Fruit fly (Drosophila melanogaster) whole organism, embryonic: ENCODE measurements around the gene Vps37B.

Experiments
- CG10979 ChIP-seq: fragments of 200-800 bp; sonication (Bioruptor generic); optimal IDR thresholded peaks from 2 replicates; lab custom pipeline; 2018; ENCODE audit warnings: missing biosample characterization, mild to moderate bottlenecking, missing genetic modification characterization, moderate library complexity
- CG11456 ChIP-seq: fragments of 200-800 bp; sonication (Bioruptor generic); IDR thresholded peaks from 3 replicates; pipeline ENCODE4 v1.3.6; 2022; ENCODE audit warnings: missing biosample characterization, missing genetic modification characterization
- CG12769 ChIP-seq: fragments of 200-800 bp; sonication (Bioruptor generic); optimal IDR thresholded peaks from 2 replicates; lab custom pipeline; 2019; ENCODE audit warnings: missing biosample characterization, mild to moderate bottlenecking, missing genetic modification characterization, moderate library complexity
- CG13296 ChIP-seq: fragments of 200-800 bp; sonication (Bioruptor generic); optimal IDR thresholded peaks from 3 replicates; lab custom pipeline; 2018; ENCODE audit warnings: missing biosample characterization, mild to moderate bottlenecking, missing genetic modification characterization
- CG13775 ChIP-seq: fragments of 200-800 bp; sonication (Bioruptor generic); optimal IDR thresholded peaks from 3 replicates; lab custom pipeline; 2017; ENCODE audit warnings: missing biosample characterization, mild to moderate bottlenecking, missing genetic modification characterization
- CG17328 ChIP-seq: fragments of 200-800 bp; sonication (Bioruptor generic); IDR thresholded peaks from 2 replicates; pipeline ENCODE4 v1.3.6; 2022; ENCODE audit warnings: missing biosample characterization, missing genetic modification characterization
- CG2199 ChIP-seq: fragments of 200-800 bp; sonication (Bioruptor generic); IDR thresholded peaks from 3 replicates; pipeline ENCODE4 v1.3.6; 2022; ENCODE audit warnings: missing biosample characterization, missing genetic modification characterization
- CG3838 ChIP-seq: fragments of 200-800 bp; sonication (Bioruptor generic); optimal IDR thresholded peaks from 3 replicates; lab custom pipeline; 2016; ENCODE audit warnings: missing biosample characterization, missing genetic modification characterization
- CG8765 ChIP-seq: fragments of 200-800 bp; sonication (Bioruptor generic); IDR thresholded peaks from 2 replicates; pipeline ENCODE4 v1.3.6; 2022; ENCODE audit warnings: missing biosample characterization, missing genetic modification characterization
- CG9609 ChIP-seq: fragments of 200-800 bp; sonication (Bioruptor generic); optimal IDR thresholded peaks from 3 replicates; lab custom pipeline; 2016; ENCODE audit warnings: missing biosample characterization, missing genetic modification characterization
- D ChIP-seq, 2 experiments: fragments of 200-800 bp in 1 of 2; fragments of >200 bp in 1 of 2; sonication (Bioruptor generic) in 1 of 2; optimal IDR thresholded peaks; 2 replicates in 1 of 2; 3 replicates in 1 of 2; lab custom pipeline; 2017; ENCODE audit warnings: mild to moderate bottlenecking in 1 of 2, missing biosample characterization in 1 of 2, missing genetic modification characterization in 1 of 2, missing genetic modification reagents in 1 of 2
- Ets65A ChIP-seq: fragments of 200-800 bp; sonication (Bioruptor generic); peaks from one replicate; lab custom pipeline; 2016; ENCODE audit warnings: missing biosample characterization, missing genetic modification characterization
- Lim3 ChIP-seq: fragments of 200-800 bp; sonication (Bioruptor generic); IDR thresholded peaks from 2 replicates; pipeline ENCODE4 v1.3.6; 2022; ENCODE audit warnings: missing biosample characterization, missing genetic modification characterization
- Rfx ChIP-seq: fragments of 200-800 bp; sonication (Bioruptor generic); IDR thresholded peaks from 2 replicates; pipeline ENCODE4 v1.3.6; 2022; ENCODE audit warnings: missing biosample characterization, missing genetic modification characterization
- Sry-β ChIP-seq: fragments of 200-800 bp; sonication (Bioruptor generic); optimal IDR thresholded peaks from 2 replicates; lab custom pipeline; 2018; ENCODE audit warnings: missing biosample characterization, mild to moderate bottlenecking, missing genetic modification characterization, moderate library complexity
- Taf1 ChIP-seq: fragments of 200-800 bp; sonication (Bioruptor generic); IDR thresholded peaks from 2 replicates; pipeline ENCODE4 v1.3.6; 2022; ENCODE audit warnings: missing biosample characterization, missing genetic modification characterization
- br ChIP-seq: fragments of >200 bp; optimal IDR thresholded peaks from 2 replicates; lab custom pipeline; 2017
- chinmo ChIP-seq: fragments of 200-800 bp; sonication (Bioruptor generic); IDR thresholded peaks from 4 replicates; pipeline ENCODE4 v1.3.6; 2022; ENCODE audit warnings: missing biosample characterization, missing genetic modification characterization; ENCODE audit not compliant: partially characterized antibody
- crol ChIP-seq: fragments of 200-800 bp; sonication (Bioruptor generic); IDR thresholded peaks from 2 replicates; pipeline ENCODE4 v1.3.6; 2022; ENCODE audit warnings: missing biosample characterization, missing genetic modification characterization
- cwo ChIP-seq: fragments of 200-800 bp; sonication (Bioruptor generic); optimal IDR thresholded peaks from 3 replicates; lab custom pipeline; 2017; ENCODE audit warnings: missing biosample characterization, missing genetic modification characterization, mild to moderate bottlenecking, moderate library complexity, missing genetic modification reagents
- disco-r ChIP-seq: fragments of 200-800 bp; sonication (Bioruptor generic); optimal IDR thresholded peaks from 2 replicates; lab custom pipeline; 2016; ENCODE audit warnings: missing biosample characterization, missing genetic modification characterization
- dmrt99B ChIP-seq: fragments of 200-800 bp; sonication (Bioruptor generic); optimal IDR thresholded peaks from 2 replicates; lab custom pipeline; 2018; ENCODE audit warnings: missing biosample characterization, mild to moderate bottlenecking, missing genetic modification characterization, moderate library complexity
- en ChIP-seq: fragments of 200-800 bp; sonication (Bioruptor generic); optimal IDR thresholded peaks from 2 replicates; lab custom pipeline; 2016; ENCODE audit warnings: missing biosample characterization, missing genetic modification characterization
- eyg ChIP-seq: fragments of 200-800 bp; sonication (Bioruptor generic); optimal IDR thresholded peaks from 3 replicates; lab custom pipeline; 2016; ENCODE audit warnings: missing biosample characterization, missing genetic modification characterization
- gfzf ChIP-seq: fragments of 200-800 bp; sonication (Bioruptor generic); optimal IDR thresholded peaks from 2 replicates; lab custom pipeline; 2016; ENCODE audit warnings: missing biosample characterization, mild to moderate bottlenecking, missing genetic modification characterization, moderate library complexity
- ham ChIP-seq: fragments of 200-800 bp; sonication (Bioruptor generic); IDR thresholded peaks from 2 replicates; pipeline ENCODE4 v1.3.6; 2022; ENCODE audit warnings: missing biosample characterization, missing genetic modification characterization
- hth ChIP-seq: fragments of >200 bp; optimal IDR thresholded peaks from 2 replicates; lab custom pipeline; 2017; ENCODE audit warnings: inconsistent platforms
- lov ChIP-seq, 2 experiments: fragments of 200-800 bp in 1 of 2; fragments of >200 bp in 1 of 2; sonication (Bioruptor generic) in 1 of 2; IDR thresholded peaks in 1 of 2; optimal IDR thresholded peaks in 1 of 2; 2 replicates in 1 of 2; 3 replicates in 1 of 2; pipeline versions ENCODE4 v1.3.6 to Lab custom; 2017 to 2022; ENCODE audit warnings: missing biosample characterization in 1 of 2, missing genetic modification characterization in 1 of 2
- nom ChIP-seq: fragments of 200-800 bp; sonication (Bioruptor generic); optimal IDR thresholded peaks from 2 replicates; lab custom pipeline; 2017; ENCODE audit warnings: missing biosample characterization, missing genetic modification characterization, mild to moderate bottlenecking, moderate library complexity, missing genetic modification reagents
- onecut ChIP-seq: fragments of 200-800 bp; sonication (Bioruptor generic); IDR thresholded peaks from 2 replicates; pipeline ENCODE4 v1.3.6; 2022; ENCODE audit warnings: missing biosample characterization, missing genetic modification characterization
- ranshi ChIP-seq: fragments of 200-800 bp; sonication (Bioruptor generic); IDR thresholded peaks from 2 replicates; pipeline ENCODE4 v1.3.6; 2022; ENCODE audit warnings: missing biosample characterization, missing genetic modification characterization
- sens ChIP-seq: fragments of 200-800 bp; sonication (Bioruptor generic); peaks from one replicate; lab custom pipeline; 2016; ENCODE audit warnings: missing biosample characterization, missing genetic modification characterization
- seq ChIP-seq: fragments of 200-800 bp; sonication (Bioruptor generic); IDR thresholded peaks from 2 replicates; pipeline ENCODE4 v1.3.6; 2022; ENCODE audit warnings: missing biosample characterization, missing genetic modification characterization
- so ChIP-seq: fragments of 200-800 bp; sonication (Bioruptor generic); IDR thresholded peaks from 3 replicates; pipeline ENCODE4 v1.3.6; 2022; ENCODE audit warnings: missing biosample characterization, missing genetic modification characterization
- tll ChIP-seq, 2 experiments: fragments of 200-800 bp in 1 of 2; fragments of >200 bp in 1 of 2; sonication (Bioruptor generic) in 1 of 2; optimal IDR thresholded peaks; 2 replicates each; lab custom pipeline; 2017 to 2019; ENCODE audit warnings: missing biosample characterization in 2 of 2, missing genetic modification characterization in 2 of 2, mild to moderate bottlenecking in 1 of 2, moderate library complexity in 1 of 2
- twi ChIP-seq: fragments of 200-800 bp; optimal IDR thresholded peaks from 2 replicates; lab custom pipeline; 2019; ENCODE audit warnings: missing biosample characterization, mild to moderate bottlenecking, missing genetic modification characterization, moderate library complexity
- vnd ChIP-seq: fragments of 200-800 bp; sonication (Bioruptor generic); IDR thresholded peaks from 3 replicates; pipeline ENCODE4 v1.3.6; 2022; ENCODE audit warnings: missing biosample characterization, missing genetic modification characterization; ENCODE audit not compliant: partially characterized antibody
- zen ChIP-seq: fragments of 200-800 bp; sonication (Bioruptor generic); optimal IDR thresholded peaks from 3 replicates; lab custom pipeline; 2018; ENCODE audit warnings: missing biosample characterization, mild to moderate bottlenecking, missing genetic modification characterization, moderate library complexity
- zfh1 ChIP-seq: fragments of 200-800 bp; sonication (Bioruptor generic); IDR thresholded peaks from 3 replicates; pipeline ENCODE4 v1.3.6; 2022; ENCODE audit warnings: missing biosample characterization, missing genetic modification characterization

Vps37B gene

dm6 chr3R:5211901-5212758 lies 13.8 kb upstream of the Vps37B start (continued):
- TF ChIP-seq dmrt99B = peak; percentile 52

- TF ChIP-seq D (optimal IDR thresholded peaks at IDR 0.05; lab: Kevin White, UChicago) (peak; percentile 87), D (GFP tag; optimal IDR thresholded peaks at IDR 0.05; lab: Kevin White, UChicago) (no peak), gfzf (no peak), ham (no peak), zen (tag; lab: Kevin White, UChicago) (peak; percentile 11), vnd (GFP tag; lab: Robert Waterston, UW) (no peak), hth (lab: Kevin White, UChicago) (peak; percentile 41), tll (GFP tag; optimal IDR thresholded peaks at IDR 0.05; lab: Kevin White, UChicago) (peak in 1 of 2 experiments; percentile 87), disco-r (GFP tag; lab: Kevin White, UChicago) (no peak), CG13296 (GFP tag; lab: Kevin White, UChicago) (no peak), br (no peak), en (no peak), Sry-β (GFP tag; lab: Kevin White, UChicago) (no peak)
Measured at dm6 chr3R:5212759-5213053, 13.3 kb upstream of the Vps37B start.

dm6 chr3R:5213309-5213708 lies 12.6 kb upstream of the Vps37B start:
- TF ChIP-seq CG13775 (GFP tag; lab: Kevin White, UChicago) (no peak), cwo (GFP tag; lab: Kevin White, UChicago) (peak; percentile 37), nom (peak; percentile 58), onecut (GFP tag; lab: Robert Waterston, UW) (peak; percentile 67), chinmo (GFP tag; lab: Robert Waterston, UW) (peak; percentile 81; the same call in 2 of the 4 replicates), Ets65A (GFP tag; lab: Kevin White, UChicago) (peak; percentile 62), CG17328 (0 out of 2 replicates have a peak, but pooled peaks have one; percentile 34), CG12769 (peak; percentile 38), eyg (GFP tag; lab: Kevin White, UChicago) (no peak)

DNA sequence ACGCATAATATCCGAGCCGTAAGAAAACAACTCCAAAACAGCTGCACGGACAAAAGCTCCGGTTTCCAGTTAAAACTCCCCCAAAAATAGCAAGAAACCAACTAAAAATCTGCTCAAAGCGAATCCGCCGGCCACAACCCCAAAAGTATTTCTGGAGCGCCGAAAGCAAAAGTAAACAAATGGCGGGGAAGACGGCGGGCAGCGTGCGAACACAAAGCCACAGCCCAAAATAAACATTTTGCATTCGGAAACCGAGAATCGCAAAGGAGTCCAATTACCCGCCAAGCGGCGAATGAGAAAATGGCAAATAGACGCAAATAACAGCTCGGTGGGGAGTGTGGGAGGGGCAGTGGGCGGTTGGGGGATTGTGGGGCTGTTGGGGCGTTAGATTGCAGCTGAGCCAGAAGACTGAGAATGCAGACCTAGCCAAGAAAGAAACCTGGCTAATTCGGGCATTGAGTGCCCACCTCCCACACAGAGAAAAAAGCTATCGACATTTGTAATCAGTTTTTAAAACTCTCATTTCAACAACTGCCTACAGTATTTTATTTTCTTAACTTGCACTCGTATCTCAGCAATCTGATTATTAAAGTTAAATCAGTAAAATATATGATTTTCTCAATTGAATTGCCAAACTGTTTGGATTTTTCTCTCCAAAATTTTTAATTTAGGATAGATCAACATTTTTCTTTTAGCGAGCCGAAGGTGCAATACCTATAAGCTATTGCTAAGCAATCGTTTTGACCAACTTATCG lies 11.6 kb upstream of the Vps37B start:
- TF ChIP-seq CG11456 (GFP tag; lab: Robert Waterston, UW) = 0 out of 3 replicates have a peak, but pooled peaks have one; percentile 28
- TF ChIP-seq sens (GFP tag; lab: Kevin White, UChicago) = peak; percentile 59
- TF ChIP-seq Taf1 (GFP tag; lab: Robert Waterston, UW) = no peak
- TF ChIP-seq lov (optimal IDR thresholded peaks at IDR 0.05; lab: Kevin White, UChicago) = no peak
- TF ChIP-seq lov (GFP tag; IDR thresholded peaks at IDR 0.05; lab: Robert Waterston, UW) = no peak
- no peak for TF ChIP-seq Lim3 (GFP tag; lab: Robert Waterston, UW)
- no peak for TF ChIP-seq CG3838
- no peak for TF ChIP-seq CG10979
- 0 out of 3 replicates have a peak, but pooled peaks have one; percentile 29 for TF ChIP-seq so (GFP tag; lab: Robert Waterston, UW)
- TF ChIP-seq zfh1 (GFP tag; lab: Robert Waterston, UW) = 0 out of 3 replicates have a peak, but pooled peaks have one; percentile 29
- TF ChIP-seq twi = no peak
- 0 out of 2 replicates have a peak, but pooled peaks have one; percentile 37 for TF ChIP-seq crol (GFP tag; lab: Robert Waterston, UW)
- TF ChIP-seq Rfx = no peak
- 0 out of 3 replicates have a peak, but pooled peaks have one; percentile 19 for TF ChIP-seq CG2199 (GFP tag; lab: Robert Waterston, UW)
- peak; percentile 36; the same call in 1 of the 2 replicates for TF ChIP-seq seq
- no peak for TF ChIP-seq ranshi (GFP tag; lab: Robert Waterston, UW)
- TF ChIP-seq CG9609 (GFP tag; lab: Kevin White, UChicago) = no peak
- TF ChIP-seq CG8765 (GFP tag; lab: Robert Waterston, UW) = no peak
